Worm (Caenorhabditis elegans) whole organism, late embryonic: Measurements from ENCODE around the gene F08D12.12.

Experiments
- F13H6.1 ChIP-seq: sonication (generic microtip); optimal IDR thresholded peaks from 2 replicates; lab custom pipeline; 2016; ENCODE audit warnings: missing genetic modification characterization, missing compliant biosample characterization
- ceh-14 ChIP-seq: sonication (generic microtip); optimal IDR thresholded peaks from 2 replicates; lab custom pipeline; 2016; ENCODE audit warnings: missing genotype, missing genetic modification characterization, missing compliant biosample characterization
- ceh-19 ChIP-seq: fragments of 200-800 bp; sonication (Bioruptor generic); optimal IDR thresholded peaks from 2 replicates; lab custom pipeline; 2018; ENCODE audit warnings: mild to moderate bottlenecking, missing genetic modification characterization, missing compliant biosample characterization
- ceh-48 ChIP-seq: sonication (generic microtip); optimal IDR thresholded peaks from 2 replicates; lab custom pipeline; 2016; ENCODE audit warnings: missing genetic modification characterization, inconsistent platforms, missing compliant biosample characterization
- ceh-6 ChIP-seq: fragments of 200-800 bp; sonication (Bioruptor generic); optimal IDR thresholded peaks from 2 replicates; lab custom pipeline; 2018; ENCODE audit warnings: mild to moderate bottlenecking, missing genetic modification characterization, missing compliant biosample characterization
- dmd-4 ChIP-seq: sonication (generic microtip); optimal IDR thresholded peaks from 2 replicates; lab custom pipeline; 2016; ENCODE audit warnings: borderline replicate concordance, missing genetic modification characterization, missing compliant biosample characterization
- elt-2 ChIP-seq: sonication (generic microtip); optimal IDR thresholded peaks from 2 replicates; lab custom pipeline; 2016; ENCODE audit warnings: missing genetic modification reagents, missing genetic modification characterization, missing compliant biosample characterization
- fax-1 ChIP-seq: sonication (generic microtip); optimal IDR thresholded peaks from 2 replicates; lab custom pipeline; 2016; ENCODE audit warnings: missing genotype, missing genetic modification characterization, missing compliant biosample characterization
- fkh-6 ChIP-seq: sonication (generic microtip); optimal IDR thresholded peaks from 2 replicates; lab custom pipeline; 2016; ENCODE audit warnings: missing genetic modification characterization, missing compliant biosample characterization
- pag-3 ChIP-seq: sonication (generic microtip); optimal IDR thresholded peaks from 2 replicates; lab custom pipeline; 2016; ENCODE audit warnings: missing compliant biosample characterization, missing genetic modification characterization, borderline replicate concordance
- pha-4 ChIP-seq: fragments of 150-350 bp; optimal IDR thresholded peaks from 2 replicates; lab custom pipeline; 2018; ENCODE audit warnings: missing biosample characterization, missing genetic modification reagents, missing genetic modification characterization
- pqm-1 ChIP-seq: sonication (generic microtip); optimal IDR thresholded peaks from 2 replicates; lab custom pipeline; 2016; ENCODE audit warnings: missing genetic modification characterization, missing compliant biosample characterization
- pros-1 ChIP-seq: fragments of 150-350 bp; optimal IDR thresholded peaks from 2 replicates; lab custom pipeline; 2014; ENCODE audit warnings: missing biosample characterization, missing genetic modification reagents, missing genetic modification characterization
- syd-9 ChIP-seq: sonication (generic microtip); optimal IDR thresholded peaks from 2 replicates; lab custom pipeline; 2016; ENCODE audit warnings: mild to moderate bottlenecking, missing genetic modification characterization, moderate library complexity, missing compliant biosample characterization

DNA sequence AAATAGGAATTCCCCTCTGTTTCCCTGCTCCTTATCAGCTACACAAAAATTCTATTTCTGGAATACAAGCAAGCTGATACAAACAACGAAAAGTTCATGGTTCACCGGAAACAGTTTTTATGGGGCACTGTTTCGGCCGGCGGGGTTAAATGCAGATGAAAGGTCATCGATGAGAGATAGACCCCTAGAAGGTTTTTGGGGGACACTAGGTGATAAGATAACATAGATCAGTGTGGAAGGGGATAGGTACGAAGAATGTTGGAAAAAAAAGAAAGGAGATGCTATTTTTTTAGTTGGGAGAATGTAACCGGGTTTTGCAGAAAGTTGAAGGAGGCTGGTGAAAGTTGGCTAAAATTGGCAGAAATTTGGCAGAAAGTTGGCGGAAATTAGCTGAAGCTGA lies 18.7 kb upstream of the F08D12.12 start:
- TF ChIP-seq pha-4 (tag; lab: Kevin White, UChicago): no peak
- TF ChIP-seq fax-1 (tag; lab: Kevin White, UChicago): no peak
- TF ChIP-seq ceh-48: no peak
- TF ChIP-seq ceh-6 (GFP tag; lab: Kevin White, UChicago): no peak
- TF ChIP-seq ceh-19 (GFP tag; lab: Kevin White, UChicago): no peak
- no peak for TF ChIP-seq syd-9 (tag; lab: Kevin White, UChicago)
- TF ChIP-seq elt-2: peak; percentile 37
- no peak for TF ChIP-seq pag-3 (tag; lab: Kevin White, UChicago)
- TF ChIP-seq ceh-14 (tag; lab: Kevin White, UChicago): no peak
- TF ChIP-seq fkh-6 (tag; lab: Kevin White, UChicago): no peak
- TF ChIP-seq F13H6.1: no peak
- TF ChIP-seq dmd-4: no peak
- TF ChIP-seq pros-1: no peak
- TF ChIP-seq pqm-1 (tag; lab: Kevin White, UChicago): no peak
